Worm (Caenorhabditis elegans) whole organism, L1 larva: ENCODE results near the gene F31E8.5.

ENCODE experiments used
- C04F5.9 ChIP-seq: sonication (generic microtip); optimal IDR thresholded peaks from 2 replicates; lab custom pipeline; 2016; ENCODE audit warnings: missing genetic modification characterization, missing compliant biosample characterization
- C16A3.4 ChIP-seq: fragments of 150-350 bp; optimal IDR thresholded peaks from 2 replicates; lab custom pipeline; 2014; ENCODE audit warnings: missing biosample characterization, missing genetic modification characterization
- blmp-1 ChIP-seq: fragments of 150-350 bp; optimal IDR thresholded peaks from 2 replicates; lab custom pipeline; 2014; ENCODE audit warnings: missing biosample characterization, missing genetic modification characterization
- ceh-8 ChIP-seq: fragments of 200-800 bp; sonication (Bioruptor generic); optimal IDR thresholded peaks from 2 replicates; lab custom pipeline; 2018; ENCODE audit warnings: mild to moderate bottlenecking, missing genetic modification characterization, moderate library complexity, missing compliant biosample characterization
- ceh-82 ChIP-seq, 3 experiments: fragments of 150-350 bp in 1 of 3; sonication (generic microtip) in 2 of 3; optimal IDR thresholded peaks; 2 replicates each; lab custom pipeline; 2014 to 2017; ENCODE audit warnings: missing biosample characterization in 3 of 3, missing genetic modification characterization in 3 of 3
- ceh-88 ChIP-seq: fragments of 200-800 bp; sonication (Bioruptor generic); IDR thresholded peaks from 2 replicates; pipeline ENCODE4 v1.3.6; 2022; ENCODE audit warnings: missing genetic modification characterization, missing compliant biosample characterization
- ceh-90 ChIP-seq: sonication (generic microtip); optimal IDR thresholded peaks from 2 replicates; lab custom pipeline; 2016; ENCODE audit warnings: missing genetic modification characterization, missing compliant biosample characterization
- ces-1 ChIP-seq: fragments of 150-350 bp; optimal IDR thresholded peaks from 2 replicates; lab custom pipeline; 2014; ENCODE audit warnings: missing biosample characterization, missing genetic modification reagents, missing genetic modification characterization
- efl-1 ChIP-seq, 4 experiments: fragments of 150-350 bp; optimal IDR thresholded peaks in 3 of 4; peaks in 1 of 4; 1 replicate in 1 of 4; 2 replicates in 3 of 4; lab custom pipeline; 2014; ENCODE audit warnings: missing biosample characterization in 2 of 4, missing genetic modification characterization in 2 of 4, missing genetic modification reagents in 2 of 4
- egl-13 ChIP-seq: sonication (generic microtip); optimal IDR thresholded peaks from 2 replicates; lab custom pipeline; 2016; ENCODE audit warnings: missing genotype, missing genetic modification reagents, missing genetic modification characterization, missing compliant biosample characterization
- egl-27 ChIP-seq, 2 experiments: fragments of 150-350 bp in 1 of 2; sonication (generic microtip); optimal IDR thresholded peaks; 3 replicates each; lab custom pipeline; 2017 to 2018; ENCODE audit warnings: missing biosample characterization in 2 of 2, missing genetic modification characterization in 2 of 2, missing genetic modification reagents in 2 of 2
- fkh-10 ChIP-seq: sonication (generic microtip); optimal IDR thresholded peaks from 2 replicates; lab custom pipeline; 2017; ENCODE audit warnings: missing biosample characterization, missing genetic modification reagents, missing genetic modification characterization
- fkh-4 ChIP-seq: sonication (generic microtip); optimal IDR thresholded peaks from 2 replicates; lab custom pipeline; 2016; ENCODE audit warnings: missing compliant biosample characterization, missing genetic modification characterization, borderline replicate concordance
- grh-1 ChIP-seq: fragments of 200-800 bp; sonication (Bioruptor generic); IDR thresholded peaks from 2 replicates; pipeline ENCODE4 v1.3.6; 2022; ENCODE audit warnings: missing genetic modification reagents, missing genetic modification characterization, missing compliant biosample characterization
- hlh-17 ChIP-seq: fragments of 200-800 bp; sonication (Bioruptor generic); optimal IDR thresholded peaks from 2 replicates; lab custom pipeline; 2018; ENCODE audit warnings: missing genetic modification characterization, mild to moderate bottlenecking, missing compliant biosample characterization, moderate library complexity, borderline replicate concordance
- hlh-4 ChIP-seq: sonication (generic microtip); optimal IDR thresholded peaks from 2 replicates; lab custom pipeline; 2016; ENCODE audit warnings: mild to moderate bottlenecking, missing genetic modification characterization, missing compliant biosample characterization
- irx-1 ChIP-seq: sonication (generic microtip); optimal IDR thresholded peaks from 2 replicates; lab custom pipeline; 2016; ENCODE audit warnings: missing genetic modification characterization, missing compliant biosample characterization
- jun-1 ChIP-seq: fragments of 150-350 bp; optimal IDR thresholded peaks from 2 replicates; lab custom pipeline; 2014; ENCODE audit warnings: missing biosample characterization, missing genetic modification reagents, missing genetic modification characterization
- lin-35 ChIP-seq, 2 experiments: fragments of 150-350 bp; optimal IDR thresholded peaks; 2 replicates each; lab custom pipeline; 2014; ENCODE audit warnings: missing biosample characterization in 2 of 2, missing genetic modification characterization in 2 of 2, missing genetic modification reagents in 2 of 2
- lin-39 ChIP-seq: fragments of 150-350 bp; optimal IDR thresholded peaks from 2 replicates; lab custom pipeline; 2014; ENCODE audit warnings: missing biosample characterization, missing genetic modification reagents, missing genetic modification characterization
- lsy-2 ChIP-seq, 2 experiments: fragments of 150-350 bp; optimal IDR thresholded peaks; 2 replicates each; lab custom pipeline; 2014; ENCODE audit warnings: missing biosample characterization in 2 of 2, missing genetic modification characterization in 2 of 2
- mab-9 ChIP-seq: fragments of 200-800 bp; sonication (Bioruptor generic); IDR thresholded peaks from 2 replicates; pipeline ENCODE4 v1.3.6; 2022; ENCODE audit warnings: missing genetic modification reagents, missing genetic modification characterization, missing compliant biosample characterization
- nhr-11 ChIP-seq: fragments of 150-350 bp; optimal IDR thresholded peaks from 2 replicates; lab custom pipeline; 2014; ENCODE audit warnings: missing biosample characterization, missing genetic modification characterization
- nhr-12 ChIP-seq: sonication (generic microtip); optimal IDR thresholded peaks from 2 replicates; lab custom pipeline; 2017; ENCODE audit warnings: missing biosample characterization, missing genetic modification characterization
- nhr-19 ChIP-seq: fragments of 200-800 bp; sonication (Bioruptor generic); conservative IDR thresholded peaks from 2 replicates; pipeline ENCODE4 v1.3.6; 2022; ENCODE audit warnings: missing genetic modification characterization, missing compliant biosample characterization
- nhr-237 ChIP-seq: fragments of 150-350 bp; optimal IDR thresholded peaks from 2 replicates; lab custom pipeline; 2014; ENCODE audit warnings: missing biosample characterization, missing genetic modification characterization
- nhr-76 ChIP-seq: sonication (generic microtip); optimal IDR thresholded peaks from 2 replicates; lab custom pipeline; 2017; ENCODE audit warnings: missing biosample characterization, missing genetic modification characterization
- nhr-77 ChIP-seq: fragments of 150-350 bp; optimal IDR thresholded peaks from 2 replicates; lab custom pipeline; 2014; ENCODE audit warnings: missing biosample characterization, missing genetic modification characterization
- nhr-84 ChIP-seq: sonication (generic microtip); optimal IDR thresholded peaks from 2 replicates; lab custom pipeline; 2017; ENCODE audit warnings: missing biosample characterization, missing genetic modification characterization
- nhr-85 ChIP-seq: sonication (generic microtip); peaks from one replicate; lab custom pipeline; 2016; ENCODE audit warnings: missing genetic modification characterization, inconsistent platforms, missing compliant biosample characterization
- pag-3 ChIP-seq: sonication (generic microtip); optimal IDR thresholded peaks from 2 replicates; lab custom pipeline; 2017; ENCODE audit warnings: missing genetic modification characterization, mild to moderate bottlenecking, missing compliant biosample characterization, antibody characterized with exemption, borderline replicate concordance; ENCODE audit not compliant: insufficient read depth
- pqm-1 ChIP-seq: sonication (generic microtip); optimal IDR thresholded peaks from 3 replicates; lab custom pipeline; 2017; ENCODE audit warnings: missing biosample characterization, missing genetic modification characterization
- rnt-1 ChIP-seq: sonication (generic microtip); optimal IDR thresholded peaks from 2 replicates; lab custom pipeline; 2016; ENCODE audit warnings: mild to moderate bottlenecking, missing genetic modification characterization, moderate library complexity, missing compliant biosample characterization
- skn-1 ChIP-seq: fragments of 150-350 bp; optimal IDR thresholded peaks from 2 replicates; lab custom pipeline; 2014; ENCODE audit warnings: missing biosample characterization, missing genetic modification characterization
- snpc-4 ChIP-seq: fragments of 150-350 bp; optimal IDR thresholded peaks from 2 replicates; lab custom pipeline; 2014; ENCODE audit warnings: missing biosample characterization, missing genetic modification characterization
- snu-23 ChIP-seq: sonication (generic microtip); optimal IDR thresholded peaks from 2 replicates; lab custom pipeline; 2016; ENCODE audit warnings: missing genetic modification characterization, missing compliant biosample characterization
- swsn-7 ChIP-seq: sonication (generic microtip); optimal IDR thresholded peaks from 2 replicates; lab custom pipeline; 2016; ENCODE audit warnings: missing genetic modification characterization, missing compliant biosample characterization
- tbx-2 ChIP-seq: sonication (generic microtip); optimal IDR thresholded peaks from 2 replicates; lab custom pipeline; 2016; ENCODE audit warnings: missing genetic modification characterization, missing compliant biosample characterization
- tlp-1 ChIP-seq: fragments of 150-350 bp; optimal IDR thresholded peaks from 2 replicates; lab custom pipeline; 2014; ENCODE audit warnings: missing biosample characterization, missing genetic modification characterization
- unc-130 ChIP-seq: fragments of 150-350 bp; optimal IDR thresholded peaks from 2 replicates; lab custom pipeline; 2017; ENCODE audit warnings: missing biosample characterization, missing genetic modification characterization, inconsistent platforms
- unc-30 ChIP-seq: sonication (generic microtip); optimal IDR thresholded peaks from 2 replicates; lab custom pipeline; 2017; ENCODE audit warnings: missing biosample characterization, missing genetic modification characterization
- unc-62 ChIP-seq: fragments of 150-350 bp; optimal IDR thresholded peaks from 2 replicates; lab custom pipeline; 2014; ENCODE audit warnings: missing biosample characterization, missing genetic modification reagents, missing genetic modification characterization
- unc-98 ChIP-seq: fragments of 200-800 bp; sonication (Bioruptor generic); IDR thresholded peaks from 2 replicates; pipeline ENCODE4 v1.3.6; 2022; ENCODE audit warnings: missing genetic modification characterization, missing compliant biosample characterization
- vab-15 ChIP-seq: sonication (generic microtip); optimal IDR thresholded peaks from 2 replicates; lab custom pipeline; 2017; ENCODE audit warnings: missing genotype, mild to moderate bottlenecking, missing genetic modification characterization, missing compliant biosample characterization
- xbp-1 ChIP-seq: sonication (generic microtip); optimal IDR thresholded peaks from 2 replicates; lab custom pipeline; 2016; ENCODE audit warnings: missing genetic modification characterization, missing compliant biosample characterization
- zag-1 ChIP-seq: fragments of 150-350 bp; optimal IDR thresholded peaks from 2 replicates; lab custom pipeline; 2014; ENCODE audit warnings: missing biosample characterization, missing genetic modification characterization
- ztf-11 ChIP-seq, 2 experiments: sonication (generic microtip); optimal IDR thresholded peaks; 2 replicates each; lab custom pipeline; 2016 to 2017; ENCODE audit warnings: missing genetic modification characterization in 2 of 2, missing biosample characterization in 1 of 2, missing compliant biosample characterization in 1 of 2
- ztf-4 ChIP-seq: fragments of 150-350 bp; optimal IDR thresholded peaks from 2 replicates; lab custom pipeline; 2014; ENCODE audit warnings: missing biosample characterization, missing genetic modification characterization

F31E8.5 gene

DNA sequence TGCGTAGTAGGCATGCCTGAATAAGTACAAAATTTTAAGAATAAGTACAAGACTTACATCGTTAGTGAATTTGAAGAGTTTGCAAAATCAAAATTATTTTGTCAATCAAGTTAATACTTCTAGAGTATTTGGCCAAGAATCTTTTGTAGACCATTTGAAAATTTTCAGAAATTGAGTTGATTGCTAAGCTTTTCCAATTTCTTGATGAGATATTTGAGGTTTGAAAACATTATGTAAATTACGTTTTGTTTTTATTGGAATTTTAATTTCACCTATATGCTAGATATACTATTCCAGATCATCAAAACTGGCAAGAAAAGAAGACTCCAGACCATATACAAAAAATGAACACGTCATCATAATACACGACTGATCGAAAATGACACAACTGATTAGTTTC is 4.0 kb downstream of the F31E8.5 start, which contains the start of gene tab-1:
tab-1 (plus strand) TSS at position 301 of the 400 bp plus-strand sequence.
- TF ChIP-seq egl-13 (tag; lab: Kevin White, UChicago) = no peak
- TF ChIP-seq blmp-1 (tag; lab: Kevin White, UChicago) = no peak
- no peak for TF ChIP-seq skn-1 (tag; lab: Kevin White, UChicago)
- TF ChIP-seq ceh-82 (tag; optimal IDR thresholded peaks at IDR 0.05; lab: Kevin White, UChicago) = no peak
- TF ChIP-seq vab-15 (tag; lab: Kevin White, UChicago) = no peak
- TF ChIP-seq pag-3 = no peak
- no peak for TF ChIP-seq zag-1 (tag; lab: Kevin White, UChicago)
- TF ChIP-seq lin-39 (tag; lab: Kevin White, UChicago) = no peak
- no peak for TF ChIP-seq mab-9
- TF ChIP-seq ces-1 (GFP tag; lab: Kevin White, UChicago) = no peak
- no peak for TF ChIP-seq hlh-4 (tag; lab: Kevin White, UChicago)
- no peak for TF ChIP-seq unc-98 (GFP tag; lab: Robert Waterston, UW)
- no peak for TF ChIP-seq fkh-10 (GFP tag; lab: Kevin White, UChicago)
- no peak for TF ChIP-seq snu-23

DNA sequence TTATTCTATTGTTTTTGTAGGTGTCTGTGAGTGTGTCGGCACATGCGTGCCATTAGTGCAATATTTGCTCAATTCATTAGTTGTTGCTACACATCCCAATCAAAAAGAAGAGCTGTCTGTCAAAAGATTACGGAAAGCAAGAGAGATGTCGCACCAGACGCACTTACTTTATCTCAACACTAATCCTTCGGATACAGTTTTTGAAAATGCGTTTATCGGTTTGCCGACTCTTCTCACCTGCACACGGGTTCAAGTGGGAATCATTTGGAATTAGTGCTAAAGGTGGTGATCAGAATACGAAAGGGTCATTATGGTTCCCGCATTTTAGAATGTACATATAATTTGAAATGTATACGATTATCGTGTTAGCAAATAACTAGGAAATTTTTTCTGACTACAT is 5.8 kb downstream of the F31E8.5 start:
- no peak for TF ChIP-seq ztf-11 (tag; optimal IDR thresholded peaks at IDR 0.05; lab: Kevin White, UChicago)
- TF ChIP-seq nhr-19 (GFP tag; lab: Robert Waterston, UW) = no peak
- TF ChIP-seq nhr-84 (tag; lab: Kevin White, UChicago) = no peak
- TF ChIP-seq fkh-4 = no peak
- TF ChIP-seq, all 84 proteins: peak for 0

- TF ChIP-seq unc-62 (no peak), tlp-1 (no peak), ztf-11 (tag; optimal IDR thresholded peaks at IDR 0.05; lab: Kevin White, UChicago) (no peak), xbp-1 (no peak), swsn-7 (tag; lab: Kevin White, UChicago) (no peak), irx-1 (tag; lab: Kevin White, UChicago) (no peak), nhr-85 (no peak), hlh-17 (GFP tag; lab: Kevin White, UChicago) (no peak), ceh-8 (no peak), fkh-4 (no peak), grh-1 (GFP tag; lab: Robert Waterston, UW) (no peak), nhr-19 (GFP tag; lab: Robert Waterston, UW) (no peak), lin-35 (GFP tag; optimal IDR thresholded peaks at IDR 0.05; lab: Kevin White, UChicago) (peak in 1 of 2 experiments; percentile 39), nhr-12 (tag; lab: Kevin White, UChicago) (no peak), egl-27 (tag; optimal IDR thresholded peaks at IDR 0.05; lab: Kevin White, UChicago) (no peak), pqm-1 (tag; lab: Kevin White, UChicago) (no peak), fkh-10 (GFP tag; lab: Kevin White, UChicago) (no peak), nhr-11 (tag; lab: Kevin White, UChicago) (no peak), rnt-1 (tag; lab: Kevin White, UChicago) (peak; percentile 14), snpc-4 (tag; lab: Kevin White, UChicago) (no peak), ceh-88 (GFP tag; lab: Robert Waterston, UW) (no peak), lsy-2 (tag; optimal IDR thresholded peaks at IDR 0.05; lab: Kevin White, UChicago) (peak in 1 of 2 experiments; percentile 19), C16A3.4 (no peak), nhr-76 (tag; lab: Kevin White, UChicago) (no peak), ceh-90 (tag; lab: Kevin White, UChicago) (no peak), skn-1 (tag; lab: Kevin White, UChicago) (no peak), egl-13 (tag; lab: Kevin White, UChicago) (no peak), tbx-2 (tag; lab: Kevin White, UChicago) (no peak), ztf-4 (tag; lab: Kevin White, UChicago) (no peak), nhr-77 (tag; lab: Kevin White, UChicago) (no peak), nhr-237 (tag; lab: Kevin White, UChicago) (no peak), unc-130 (tag; lab: Kevin White, UChicago) (no peak), mab-9 (no peak), C04F5.9 (no peak), jun-1 (tag; lab: Kevin White, UChicago) (no peak), efl-1 (optimal IDR thresholded peaks at IDR 0.05; lab: Kevin White, UChicago) (peak; percentile 5), efl-1 (GFP tag; optimal IDR thresholded peaks at IDR 0.05 in 1 of 2; lab: Kevin White, UChicago) (no peak), unc-30 (no peak), pag-3 (no peak)
These were observed 6.9 kb downstream of the F31E8.5 start, which contains the start of gene F31E8.4 for ce11 chrII:6800104-6800711. TSS of gene F31E8.4 (minus strand) at chrII:6800154.
